Worm (Caenorhabditis elegans) whole organism, mixed stage, embryonic: ENCODE data around the gene cest-25.

Experiments used
- M03D4.4 ChIP-seq: sonication (generic microtip); optimal IDR thresholded peaks from 2 replicates; lab custom pipeline; 2017; ENCODE audit warnings: mild to moderate bottlenecking, missing genetic modification characterization, missing compliant biosample characterization
- bed-3 ChIP-seq: fragments of 200-800 bp; sonication (Bioruptor generic); optimal IDR thresholded peaks from 3 replicates; lab custom pipeline; 2018; ENCODE audit warnings: mild to moderate bottlenecking, missing genetic modification characterization, moderate library complexity, missing compliant biosample characterization
- blmp-1 ChIP-seq: fragments of 150-350 bp; optimal IDR thresholded peaks from 2 replicates; lab custom pipeline; 2014; ENCODE audit warnings: missing biosample characterization, missing genetic modification characterization
- ceh-39 ChIP-seq: fragments of 150-350 bp; optimal IDR thresholded peaks from 2 replicates; lab custom pipeline; 2014; ENCODE audit warnings: missing biosample characterization, missing genetic modification characterization
- ceh-43 ChIP-seq: fragments of 200-800 bp; sonication (Bioruptor generic); optimal IDR thresholded peaks from 2 replicates; lab custom pipeline; 2018; ENCODE audit warnings: mild to moderate bottlenecking, missing genetic modification characterization, moderate library complexity, missing compliant biosample characterization
- ceh-83 ChIP-seq: fragments of 200-800 bp; sonication (Bioruptor generic); optimal IDR thresholded peaks from 2 replicates; lab custom pipeline; 2018; ENCODE audit warnings: mild to moderate bottlenecking, missing genetic modification characterization, missing compliant biosample characterization
- ces-1 ChIP-seq: fragments of 150-350 bp; optimal IDR thresholded peaks from 2 replicates; lab custom pipeline; 2014; ENCODE audit warnings: missing biosample characterization, missing genetic modification reagents, missing genetic modification characterization
- cnd-1 ChIP-seq: fragments of 200-800 bp; sonication (Bioruptor generic); optimal IDR thresholded peaks from 2 replicates; lab custom pipeline; 2018; ENCODE audit warnings: mild to moderate bottlenecking, missing genetic modification characterization, missing compliant biosample characterization
- drap-1 ChIP-seq: fragments of 200-800 bp; sonication (Bioruptor generic); optimal IDR thresholded peaks from 3 replicates; lab custom pipeline; 2018; ENCODE audit warnings: mild to moderate bottlenecking, missing genetic modification characterization, missing compliant biosample characterization
- elt-1 ChIP-seq: sonication (generic microtip); optimal IDR thresholded peaks from 2 replicates; lab custom pipeline; 2017; ENCODE audit warnings: missing genetic modification characterization, mild to moderate bottlenecking, missing compliant biosample characterization, antibody characterized with exemption, moderate library complexity, borderline replicate concordance; ENCODE audit not compliant: insufficient read depth
- elt-3 ChIP-seq: fragments of 150-350 bp; optimal IDR thresholded peaks from 2 replicates; lab custom pipeline; 2014; ENCODE audit warnings: missing biosample characterization, missing genetic modification characterization
- ham-2 ChIP-seq: fragments of 200-800 bp; sonication (Bioruptor generic); optimal IDR thresholded peaks from 2 replicates; lab custom pipeline; 2018; ENCODE audit warnings: mild to moderate bottlenecking, missing genetic modification characterization, missing compliant biosample characterization
- hlh-1 ChIP-seq: fragments of 150-350 bp; optimal IDR thresholded peaks from 2 replicates; lab custom pipeline; 2014; ENCODE audit warnings: missing biosample characterization, missing genetic modification reagents, missing genetic modification characterization
- lin-13 ChIP-seq: fragments of 150-350 bp; optimal IDR thresholded peaks from 2 replicates; lab custom pipeline; 2014; ENCODE audit warnings: missing biosample characterization, missing genetic modification characterization
- lin-32 ChIP-seq: fragments of 200-800 bp; sonication (Bioruptor generic); optimal IDR thresholded peaks from 2 replicates; lab custom pipeline; 2018; ENCODE audit warnings: mild to moderate bottlenecking, missing genetic modification characterization, missing compliant biosample characterization
- lsy-2 ChIP-seq: fragments of 150-350 bp; optimal IDR thresholded peaks from 2 replicates; lab custom pipeline; 2014; ENCODE audit warnings: missing biosample characterization, missing genetic modification characterization
- mab-5 ChIP-seq: fragments of 150-350 bp; optimal IDR thresholded peaks from 2 replicates; lab custom pipeline; 2014; ENCODE audit warnings: missing biosample characterization, missing genetic modification characterization
- mep-1 ChIP-seq: fragments of 150-350 bp; optimal IDR thresholded peaks from 2 replicates; lab custom pipeline; 2017; ENCODE audit warnings: missing biosample characterization, missing genetic modification reagents, missing genetic modification characterization, inconsistent platforms
- mls-2 ChIP-seq: sonication (generic microtip); optimal IDR thresholded peaks from 2 replicates; lab custom pipeline; 2016; ENCODE audit warnings: mild to moderate bottlenecking, missing genetic modification characterization, moderate library complexity, missing compliant biosample characterization
- nhr-12 ChIP-seq: fragments of 150-350 bp; optimal IDR thresholded peaks from 2 replicates; lab custom pipeline; 2014; ENCODE audit warnings: missing biosample characterization, missing genetic modification characterization
- nhr-2 ChIP-seq: fragments of 150-350 bp; optimal IDR thresholded peaks from 2 replicates; lab custom pipeline; 2014; ENCODE audit warnings: missing biosample characterization, missing genetic modification characterization
- nhr-237 ChIP-seq: fragments of 150-350 bp; optimal IDR thresholded peaks from 2 replicates; lab custom pipeline; 2014; ENCODE audit warnings: missing biosample characterization, missing genetic modification characterization
- nhr-28 ChIP-seq: fragments of 150-350 bp; optimal IDR thresholded peaks from 2 replicates; lab custom pipeline; 2014; ENCODE audit warnings: missing biosample characterization, missing genetic modification characterization
- nhr-76 ChIP-seq: sonication (generic microtip); optimal IDR thresholded peaks from 2 replicates; lab custom pipeline; 2017; ENCODE audit warnings: missing biosample characterization, missing genetic modification characterization
- pha-4 ChIP-seq: fragments of 150-350 bp; optimal IDR thresholded peaks from 2 replicates; lab custom pipeline; 2018; ENCODE audit warnings: missing biosample characterization, missing genetic modification reagents, missing genetic modification characterization
- sem-2 ChIP-seq: fragments of 200-800 bp; sonication (Bioruptor generic); optimal IDR thresholded peaks from 2 replicates; lab custom pipeline; 2018; ENCODE audit warnings: mild to moderate bottlenecking, missing genetic modification characterization, missing compliant biosample characterization
- snpc-4 ChIP-seq: fragments of 150-350 bp; optimal IDR thresholded peaks from 2 replicates; lab custom pipeline; 2014; ENCODE audit warnings: missing biosample characterization, missing genetic modification characterization
- tbx-8 ChIP-seq: fragments of 200-800 bp; sonication (Bioruptor generic); optimal IDR thresholded peaks from 2 replicates; lab custom pipeline; 2018; ENCODE audit warnings: mild to moderate bottlenecking, missing genetic modification characterization, moderate library complexity, missing compliant biosample characterization
- unc-120 ChIP-seq: sonication (generic microtip); optimal IDR thresholded peaks from 2 replicates; lab custom pipeline; 2017; ENCODE audit warnings: missing genetic modification characterization, missing compliant biosample characterization; ENCODE audit not compliant: poor library complexity, severe bottlenecking
- unc-39 ChIP-seq: fragments of 150-350 bp; optimal IDR thresholded peaks from 2 replicates; lab custom pipeline; 2014; ENCODE audit warnings: missing biosample characterization, missing genetic modification characterization
- unc-62 ChIP-seq: fragments of 150-350 bp; optimal IDR thresholded peaks from 2 replicates; lab custom pipeline; 2014; ENCODE audit warnings: missing biosample characterization, missing genetic modification reagents, missing genetic modification characterization
- zip-8 ChIP-seq: fragments of 150-350 bp; optimal IDR thresholded peaks from 2 replicates; lab custom pipeline; 2014; ENCODE audit warnings: missing biosample characterization, missing genetic modification characterization
- ztf-11 ChIP-seq: fragments of 150-350 bp; optimal IDR thresholded peaks from 2 replicates; lab custom pipeline; 2014; ENCODE audit warnings: missing biosample characterization, missing genetic modification characterization

The cest-25 gene

DNA sequence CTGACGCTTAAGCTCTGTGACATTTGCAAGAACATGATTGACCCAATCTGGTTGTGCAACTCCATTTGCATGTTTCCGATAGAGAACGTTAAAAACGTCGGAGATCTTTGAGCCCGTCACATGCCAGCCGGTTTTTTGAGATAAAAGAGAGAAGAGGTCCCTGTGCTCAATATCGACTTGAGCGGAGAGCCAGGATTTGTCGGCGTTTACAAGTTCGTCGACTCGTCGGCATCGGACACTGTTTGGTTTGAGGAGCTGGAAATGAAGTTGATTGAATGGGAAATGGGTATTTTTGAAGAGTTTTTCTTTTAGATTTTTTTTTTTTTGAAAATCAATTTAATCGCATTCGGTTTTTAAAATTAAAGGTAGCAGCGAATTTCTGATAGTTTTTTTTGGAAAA lies 18.8 kb upstream of the cest-25 start:
- TF ChIP-seq ceh-39 (tag; lab: Kevin White, UChicago) (no peak), lin-13 (no peak), unc-62 (GFP tag; lab: Kevin White, UChicago) (no peak), mep-1 (tag; lab: Kevin White, UChicago) (no peak), ham-2 (GFP tag; lab: Kevin White, UChicago) (no peak), ceh-83 (GFP tag; lab: Kevin White, UChicago) (no peak), nhr-237 (tag; lab: Kevin White, UChicago) (no peak), elt-3 (no peak), lsy-2 (tag; lab: Kevin White, UChicago) (no peak), lin-32 (GFP tag; lab: Kevin White, UChicago) (no peak)
- TF ChIP-seq, all 35 proteins: peak for 0

- no peak for TF ChIP-seq elt-1 (tag; lab: Kevin White, UChicago)
- no peak for TF ChIP-seq unc-120 (tag; lab: Kevin White, UChicago)
- peak; percentile 9 for TF ChIP-seq ham-2 (GFP tag; lab: Kevin White, UChicago)
- no peak for TF ChIP-seq drap-1 (GFP tag; lab: Kevin White, UChicago)
- TF ChIP-seq unc-62 (GFP tag; lab: Kevin White, UChicago), result no peak
- no peak for TF ChIP-seq ceh-83 (GFP tag; lab: Kevin White, UChicago)
Observed at ce11 chrIII:2757478-2757877, 18.1 kb upstream of the cest-25 start.

DNA sequence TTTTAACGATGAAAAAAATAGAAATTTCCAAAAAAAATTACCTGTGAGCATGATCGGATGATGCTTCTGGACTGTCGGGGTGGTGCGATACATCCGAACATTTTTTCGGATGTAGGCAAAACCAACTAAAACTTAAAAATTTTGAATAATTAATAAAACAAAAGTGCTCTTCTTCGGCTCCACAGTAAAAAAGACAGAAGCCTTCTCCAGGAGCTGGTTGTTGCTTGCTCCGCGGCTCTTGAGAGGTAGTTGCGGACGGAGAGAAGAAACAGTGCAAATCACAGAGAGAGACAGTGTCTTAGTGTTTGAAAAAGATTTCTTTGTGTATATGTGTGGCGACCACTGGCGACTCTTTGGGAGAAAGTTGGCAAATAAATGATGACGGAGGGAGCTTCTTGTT lies 16.9 kb upstream of the cest-25 start, which contains the start of gene gldi-9:
gldi-9 (minus strand) TSS at position 101 of the 400 bp plus-strand sequence.
- no peak for TF ChIP-seq nhr-237 (tag; lab: Kevin White, UChicago)
- TF ChIP-seq unc-120 (tag; lab: Kevin White, UChicago), result no peak
- TF ChIP-seq hlh-1 (tag; lab: Kevin White, UChicago), result no peak
- no peak for TF ChIP-seq mep-1 (tag; lab: Kevin White, UChicago)
- TF ChIP-seq nhr-12 (tag; lab: Kevin White, UChicago), result no peak
- TF ChIP-seq nhr-76 (tag; lab: Kevin White, UChicago), result no peak
- no peak for TF ChIP-seq zip-8 (tag; lab: Kevin White, UChicago)
- no peak for TF ChIP-seq nhr-28 (tag; lab: Kevin White, UChicago)
- no peak for TF ChIP-seq ceh-43 (GFP tag; lab: Kevin White, UChicago)
- TF ChIP-seq elt-3, result no peak
- no peak for TF ChIP-seq mls-2
- no peak for TF ChIP-seq mab-5
- TF ChIP-seq blmp-1, result no peak
- TF ChIP-seq tbx-8 (GFP tag; lab: Kevin White, UChicago), result no peak
- TF ChIP-seq ham-2 (GFP tag; lab: Kevin White, UChicago), result no peak
- no peak for TF ChIP-seq M03D4.4 (tag; lab: Kevin White, UChicago)
- TF ChIP-seq ztf-11 (tag; lab: Kevin White, UChicago), result no peak
- TF ChIP-seq pha-4 (tag; lab: Kevin White, UChicago), result no peak
- TF ChIP-seq cnd-1 (tag; lab: Kevin White, UChicago), result no peak
- no peak for TF ChIP-seq ceh-39 (tag; lab: Kevin White, UChicago)

- TF ChIP-seq cnd-1 (tag; lab: Kevin White, UChicago) (no peak), ceh-43 (GFP tag; lab: Kevin White, UChicago) (no peak), nhr-76 (tag; lab: Kevin White, UChicago) (no peak), lin-13 (no peak), bed-3 (GFP tag; lab: Kevin White, UChicago) (no peak), pha-4 (tag; lab: Kevin White, UChicago) (no peak), ceh-39 (tag; lab: Kevin White, UChicago) (no peak), unc-120 (tag; lab: Kevin White, UChicago) (no peak), drap-1 (GFP tag; lab: Kevin White, UChicago) (no peak), elt-1 (tag; lab: Kevin White, UChicago) (no peak)
Observed at ce11 chrIII:2746553-2746952, 7.2 kb upstream of the cest-25 start, which contains the start of gene Y71H2AM.14. Gene Y71H2AM.14 (minus strand): TSS chrIII:2746653.

- TF ChIP-seq blmp-1, result no peak
- TF ChIP-seq mep-1 (tag; lab: Kevin White, UChicago), result no peak
- TF ChIP-seq nhr-237 (tag; lab: Kevin White, UChicago), result no peak
- TF ChIP-seq sem-2, result no peak
- TF ChIP-seq nhr-76 (tag; lab: Kevin White, UChicago), result no peak
- TF ChIP-seq ham-2 (GFP tag; lab: Kevin White, UChicago), result no peak
- TF ChIP-seq zip-8 (tag; lab: Kevin White, UChicago), result no peak
- no peak for TF ChIP-seq drap-1 (GFP tag; lab: Kevin White, UChicago)
- no peak for TF ChIP-seq lsy-2 (tag; lab: Kevin White, UChicago)
- TF ChIP-seq lin-32 (GFP tag; lab: Kevin White, UChicago), result no peak
- no peak for TF ChIP-seq unc-39 (tag; lab: Kevin White, UChicago)
- no peak for TF ChIP-seq nhr-2 (tag; lab: Kevin White, UChicago)
- no peak for TF ChIP-seq snpc-4 (tag; lab: Kevin White, UChicago)
- TF ChIP-seq ceh-39 (tag; lab: Kevin White, UChicago), result no peak
- no peak for TF ChIP-seq ces-1 (GFP tag; lab: Kevin White, UChicago)
- no peak for TF ChIP-seq mab-5
- TF ChIP-seq pha-4 (tag; lab: Kevin White, UChicago), result no peak
Observed at ce11 chrIII:2733606-2734183, 5.6 kb downstream of the cest-25 start, which contains the start of gene Y71H2AM.12. Gene Y71H2AM.12 (minus strand): TSS chrIII:2734091.
